Fruit fly (Drosophila melanogaster): ENCODE results near the gene Eaf6.

DNA sequence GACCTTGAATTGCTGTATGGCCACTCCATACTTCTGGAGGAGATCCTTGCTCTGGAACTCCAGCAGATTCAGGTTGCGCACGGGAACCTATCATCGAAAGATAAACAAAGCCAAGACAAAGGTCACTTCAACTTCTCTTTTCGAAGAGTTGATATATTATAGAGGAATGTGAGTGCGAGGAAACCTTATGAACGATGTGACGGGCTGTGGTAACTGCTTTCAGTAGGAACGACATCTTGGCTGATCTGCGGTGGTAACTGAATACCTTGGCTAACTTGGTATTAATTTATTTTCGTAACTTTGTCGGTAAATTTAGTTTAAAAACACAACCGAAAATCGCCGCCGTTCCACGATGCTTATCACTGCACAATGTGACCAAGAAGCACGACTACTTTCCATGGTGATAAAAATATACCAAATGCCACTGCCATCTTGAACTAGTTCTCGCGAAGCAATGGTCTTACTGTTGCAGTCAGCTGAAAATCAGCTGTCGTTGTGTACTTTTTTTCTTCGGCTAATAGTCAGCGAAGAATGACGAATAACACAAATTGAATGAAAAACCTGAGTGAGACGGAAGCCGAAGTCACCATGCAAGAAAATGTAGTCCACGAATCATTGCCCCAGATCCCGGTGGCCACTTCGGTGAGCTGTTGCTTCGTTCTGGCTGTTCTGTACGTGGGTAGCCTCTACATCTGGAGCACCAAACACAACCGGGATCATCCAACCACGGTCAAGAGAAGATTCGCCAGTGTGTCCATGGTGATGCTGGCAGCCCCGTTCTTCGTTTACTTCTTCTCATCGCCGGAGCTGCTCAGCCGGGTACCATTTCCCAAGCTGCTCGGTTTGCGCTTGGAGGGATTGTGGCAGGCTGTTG, 44.6 kb downstream of the Eaf6 start, which contains the start of the genes ScsbetaG and Sras:
- TF ChIP-seq CG8478 (optimal IDR thresholded peaks at IDR 0.05) = no peak
- peak; percentile 30 to 34 for TF ChIP-seq CTCF (optimal IDR thresholded peaks at IDR 0.05)

All from S2 (cell line).